Worm (Caenorhabditis elegans) whole organism, midembryonic: ENCODE results near the gene his-38.

Experiments used
- cog-1 ChIP-seq: sonication (generic microtip); optimal IDR thresholded peaks from 2 replicates; lab custom pipeline; 2016; ENCODE audit warnings: missing genetic modification characterization, missing compliant biosample characterization
- tab-1 ChIP-seq: fragments of 200-800 bp; sonication (Bioruptor generic); IDR thresholded peaks from 2 replicates; pipeline ENCODE4 v1.3.6; 2022; ENCODE audit warnings: missing genetic modification characterization, missing compliant biosample characterization

- TF ChIP-seq tab-1 (GFP tag; lab: Robert Waterston, UW) (no peak), cog-1 (tag; lab: Kevin White, UChicago) (no peak)
Observed at ce11 chrX:7279671-7280389, 29.8 kb downstream of the his-38 start, which contains the start of gene unc-10.
